Fruit fly (Drosophila melanogaster): ENCODE data around the gene lic.

lic gene

DNA sequence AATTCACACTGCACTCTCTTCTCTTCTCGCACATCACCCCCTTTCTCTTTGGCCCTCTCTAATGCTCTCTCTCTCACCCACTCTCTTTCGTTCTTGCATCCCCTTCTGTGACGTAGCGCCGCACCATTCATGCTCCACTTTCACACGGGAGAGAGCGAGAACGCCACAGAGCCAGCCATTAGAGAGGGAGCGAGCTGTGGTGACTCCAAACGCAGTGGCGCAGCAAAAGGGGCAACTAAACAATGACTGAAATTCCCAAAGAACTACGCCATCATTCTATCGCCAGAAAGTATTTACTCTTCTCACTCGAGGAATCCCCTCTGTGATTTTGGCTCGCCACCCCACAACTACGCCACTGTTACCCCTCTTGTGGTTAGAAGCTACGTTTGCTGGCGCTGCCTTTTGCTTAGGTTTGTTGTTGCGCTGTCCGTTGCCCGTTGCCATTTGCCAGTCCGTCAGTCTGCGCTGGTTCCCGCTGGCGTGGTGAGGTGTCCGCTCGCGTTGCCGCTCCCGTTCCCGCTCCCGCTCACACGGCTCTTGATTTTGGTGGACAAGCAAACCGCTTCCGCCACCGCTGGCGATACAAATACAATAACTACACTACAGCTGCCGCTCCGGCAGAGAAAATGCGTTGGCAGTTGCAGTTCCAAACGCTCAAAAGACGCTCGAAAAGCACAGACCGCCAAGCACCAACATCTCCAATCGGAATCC is 40.3 kb downstream of the lic start (continued):
- TF ChIP-seq CG12104 (GFP tag; optimal IDR thresholded peaks at IDR 0.05) (peak; percentile 97), sob (GFP tag; IDR thresholded peaks at IDR 0.05) (peak; percentile 99), Stat92E (GFP tag; optimal IDR thresholded peaks at IDR 0.05) (peak in 1 of 3 experiments; percentile 89), CG12155 (GFP tag; optimal IDR thresholded peaks at IDR 0.05) (peak; percentile 99), CG13287 (GFP tag; IDR thresholded peaks at IDR 0.05; ENCODE audit: partially characterized antibody) (peak; percentile 64; the same call in 1 of the 2 replicates), CG17385 (GFP tag; optimal IDR thresholded peaks at IDR 0.05) (peak; percentile 97), CG18476 (GFP tag; optimal IDR thresholded peaks at IDR 0.05) (peak; percentile 97), CG16779 (GFP tag; IDR thresholded peaks at IDR 0.05) (peak; percentile 99), hth (optimal IDR thresholded peaks at IDR 0.05) (no peak), CG17802 (tag; optimal IDR thresholded peaks at IDR 0.05) (peak; percentile 89), CG15696 (tag; optimal IDR thresholded peaks at IDR 0.05) (peak; percentile 96), knrl (GFP tag; IDR thresholded peaks at IDR 0.05; ENCODE audit: partially characterized antibody) (peak; percentile 48; the same call in 1 of the 3 replicates), zen (tag; optimal IDR thresholded peaks at IDR 0.05) (peak; percentile 93), mam (GFP tag; optimal IDR thresholded peaks at IDR 0.05) (peak; percentile 99), CG10321 (GFP tag; IDR thresholded peaks at IDR 0.05) (peak; percentile 89), CG30020 (tag; optimal IDR thresholded peaks at IDR 0.05) (peak; percentile 80), CG17359 (tag; optimal IDR thresholded peaks at IDR 0.05) (peak; percentile 99), CG6272 (GFP tag; IDR thresholded peaks at IDR 0.05) (peak; percentile 99), CG12071 (GFP tag; optimal IDR thresholded peaks at IDR 0.05) (peak; percentile 99), ranshi (GFP tag; IDR thresholded peaks at IDR 0.05) (peak; percentile 99), CG8944 (GFP tag; optimal IDR thresholded peaks at IDR 0.05) (peak; percentile 99), pfk (GFP tag; optimal IDR thresholded peaks at IDR 0.05) (peak; percentile 68), CG6813 (GFP tag; optimal IDR thresholded peaks at IDR 0.05) (peak; percentile 99), ERR (GFP tag; optimal IDR thresholded peaks at IDR 0.05) (peak; percentile 98), CG33557 (GFP tag; optimal IDR thresholded peaks at IDR 0.05) (peak; percentile 93), TFAM (GFP tag; optimal IDR thresholded peaks at IDR 0.05) (peak; percentile 87), disco-r (GFP tag; optimal IDR thresholded peaks at IDR 0.05) (peak; percentile 99), CG12219 (GFP tag; optimal IDR thresholded peaks at IDR 0.05) (peak; percentile 99), CG7928 (GFP tag; optimal IDR thresholded peaks at IDR 0.05) (peak; percentile 85), ci (GFP tag; IDR thresholded peaks at IDR 0.05) (peak; percentile 100), ssp (GFP tag; IDR thresholded peaks at IDR 0.05) (peak; percentile 95), org-1 (GFP tag; optimal IDR thresholded peaks at IDR 0.05) (peak; percentile 99), br (optimal IDR thresholded peaks at IDR 0.05) (no peak), Taf1 (GFP tag; IDR thresholded peaks at IDR 0.05) (peak; percentile 99), Poxn (GFP tag; IDR thresholded peaks at IDR 0.05) (peak; percentile 98), CG14710 (tag; optimal IDR thresholded peaks at IDR 0.05) (peak; percentile 93), peb (GFP tag; IDR thresholded peaks at IDR 0.05) (peak; percentile 97), CG33213 (GFP tag; optimal IDR thresholded peaks at IDR 0.05) (peak; percentile 99), CG11504 (tag; optimal IDR thresholded peaks at IDR 0.05) (peak; percentile 97), CG15479 (GFP tag; optimal IDR thresholded peaks at IDR 0.05) (no peak), Dad (GFP tag; optimal IDR thresholded peaks at IDR 0.05) (peak; percentile 99), CG4707 (GFP tag; optimal IDR thresholded peaks at IDR 0.05) (peak; percentile 94), dati (GFP tag; IDR thresholded peaks at IDR 0.05) (peak; percentile 98), lab (GFP tag; optimal IDR thresholded peaks at IDR 0.05) (peak; percentile 100), cwo (GFP tag; optimal IDR thresholded peaks at IDR 0.05) (peak; percentile 98), CG13775 (GFP tag; optimal IDR thresholded peaks at IDR 0.05) (peak; percentile 97), Asciz (GFP tag; optimal IDR thresholded peaks at IDR 0.05) (peak; percentile 96), CG13296 (GFP tag; optimal IDR thresholded peaks at IDR 0.05) (peak; percentile 99), Eip74EF (GFP tag; optimal IDR thresholded peaks at IDR 0.05) (peak in 1 of 2 experiments; percentile 95)

Data from whole organism, embryonic.